Fruit fly (Drosophila melanogaster): ENCODE results near the gene U2af38.

Gene U2af38

dm6 chr2L:249048-249825 lies 45.2 kb downstream of the U2af38 start:
- TF ChIP-seq jim (GFP tag; optimal IDR thresholded peaks at IDR 0.05) (no peak), CG32264 (GFP tag; optimal IDR thresholded peaks at IDR 0.05) (no peak), br (GFP tag; optimal IDR thresholded peaks at IDR 0.05) (peak; percentile 52), sv (GFP tag; optimal IDR thresholded peaks at IDR 0.05) (no peak), GATAd (GFP tag; optimal IDR thresholded peaks at IDR 0.05) (no peak), HLH106 (tag; optimal IDR thresholded peaks at IDR 0.05) (no peak), dmrt93B (GFP tag; optimal IDR thresholded peaks at IDR 0.05) (no peak), Hr78 (GFP tag; optimal IDR thresholded peaks at IDR 0.05) (no peak), psq (GFP tag; optimal IDR thresholded peaks at IDR 0.05) (peak; percentile 55), rgr (GFP tag; optimal IDR thresholded peaks at IDR 0.05) (no peak), OdsH (GFP tag; optimal IDR thresholded peaks at IDR 0.05) (no peak), N (GFP tag; optimal IDR thresholded peaks at IDR 0.05) (no peak), Hnf4 (GFP tag; optimal IDR thresholded peaks at IDR 0.05) (peak; percentile 27), Jra (GFP tag; optimal IDR thresholded peaks at IDR 0.05) (peak; percentile 39), Dif (GFP tag; optimal IDR thresholded peaks at IDR 0.05; ENCODE audit: partially characterized antibody) (peak; percentile 90), sage (GFP tag; optimal IDR thresholded peaks at IDR 0.05) (no peak), fru (GFP tag; optimal IDR thresholded peaks at IDR 0.05) (peak; percentile 40), Dfd (GFP tag; optimal IDR thresholded peaks at IDR 0.05) (no peak), Mio (GFP tag; optimal IDR thresholded peaks at IDR 0.05) (no peak), dl (GFP tag; optimal IDR thresholded peaks at IDR 0.05; ENCODE audit: insufficient read depth in 1 of 2, partially characterized antibody in 2 of 2) (peak; percentile 63 to 83), ey (GFP tag; optimal IDR thresholded peaks at IDR 0.05) (peak; percentile 37), pan (optimal IDR thresholded peaks at IDR 0.05) (no peak), dsf (GFP tag; optimal IDR thresholded peaks at IDR 0.05; ENCODE audit: borderline replicate concordance) (no peak), Abd-B (GFP tag; optimal IDR thresholded peaks at IDR 0.05) (no peak), Hr83 (GFP tag; optimal IDR thresholded peaks at IDR 0.05; ENCODE audit: poor library complexity, severe bottlenecking) (no peak), Rel (GFP tag; optimal IDR thresholded peaks at IDR 0.05) (no peak), Rel (tag; optimal IDR thresholded peaks at IDR 0.05) (no peak), Vsx2 (GFP tag; optimal IDR thresholded peaks at IDR 0.05; ENCODE audit: partially characterized antibody) (no peak), Myc (optimal IDR thresholded peaks at IDR 0.05) (no peak), foxo (GFP tag; optimal IDR thresholded peaks at IDR 0.05) (peak in 1 of 2 experiments; percentile 49), woc (GFP tag; optimal IDR thresholded peaks at IDR 0.05) (peak; percentile 9), tai (GFP tag; optimal IDR thresholded peaks at IDR 0.05) (no peak), lola (GFP tag; optimal IDR thresholded peaks at IDR 0.05) (no peak)

- TF ChIP-seq HLH106 (tag; optimal IDR thresholded peaks at IDR 0.05) (no peak), dsf (GFP tag; optimal IDR thresholded peaks at IDR 0.05; ENCODE audit: borderline replicate concordance) (no peak), h (GFP tag; optimal IDR thresholded peaks at IDR 0.05) (no peak), Mio (GFP tag; optimal IDR thresholded peaks at IDR 0.05) (no peak), sv (GFP tag; optimal IDR thresholded peaks at IDR 0.05) (no peak), CG32264 (GFP tag; optimal IDR thresholded peaks at IDR 0.05) (no peak), OdsH (GFP tag; optimal IDR thresholded peaks at IDR 0.05) (no peak)
These were observed 45.9 kb downstream of the U2af38 start for dm6 chr2L:248592-248991.

DNA sequence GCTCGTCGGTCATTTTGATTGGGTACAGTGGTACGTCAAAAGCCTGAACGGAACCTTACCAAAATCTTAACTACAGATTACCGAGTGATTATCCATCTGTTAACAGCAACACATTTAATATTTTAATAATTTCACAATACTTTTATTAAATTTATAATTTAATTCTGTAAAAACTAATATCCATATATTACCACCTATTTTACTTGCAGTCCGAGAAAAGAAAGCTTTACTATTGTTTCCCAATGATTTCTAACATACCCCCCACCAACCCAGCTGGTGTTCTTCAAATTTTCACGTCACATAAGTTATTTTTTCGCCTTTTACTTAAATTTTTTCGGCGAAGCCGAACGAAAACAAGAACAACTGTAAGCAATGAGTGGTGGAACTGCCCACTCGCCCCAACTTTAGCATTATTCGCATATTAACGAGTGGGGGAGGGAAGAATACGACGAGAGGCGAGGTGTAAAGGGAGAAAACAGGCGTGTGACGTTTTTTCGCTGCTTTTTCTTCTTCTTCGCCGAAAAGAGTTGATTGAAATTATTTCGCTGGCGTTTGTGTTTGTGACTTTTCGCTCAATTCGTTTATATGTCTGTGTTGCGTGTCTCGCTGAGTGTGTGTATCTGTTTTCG lies 46.5 kb downstream of the U2af38 start:
- TF ChIP-seq Dif (GFP tag; optimal IDR thresholded peaks at IDR 0.05; ENCODE audit: partially characterized antibody) (peak; percentile 48), Sp1 (GFP tag; optimal IDR thresholded peaks at IDR 0.05) (peak; percentile 82), psq (GFP tag; optimal IDR thresholded peaks at IDR 0.05) (peak; percentile 76), sv (GFP tag; optimal IDR thresholded peaks at IDR 0.05) (no peak), HLH106 (tag; optimal IDR thresholded peaks at IDR 0.05) (peak; percentile 87), dmrt93B (GFP tag; optimal IDR thresholded peaks at IDR 0.05) (peak; percentile 76), CG9705 (GFP tag; optimal IDR thresholded peaks at IDR 0.05) (peak; percentile 29), Hr78 (GFP tag; optimal IDR thresholded peaks at IDR 0.05) (no peak), br (GFP tag; optimal IDR thresholded peaks at IDR 0.05) (peak; percentile 52), Rel (GFP tag; optimal IDR thresholded peaks at IDR 0.05) (no peak), Rel (tag; optimal IDR thresholded peaks at IDR 0.05) (peak; percentile 27), OdsH (GFP tag; optimal IDR thresholded peaks at IDR 0.05) (peak; percentile 83), CrebA (GFP tag; optimal IDR thresholded peaks at IDR 0.05; ENCODE audit: borderline replicate concordance) (no peak), rgr (GFP tag; optimal IDR thresholded peaks at IDR 0.05) (peak; percentile 70), Hr83 (GFP tag; optimal IDR thresholded peaks at IDR 0.05; ENCODE audit: poor library complexity, severe bottlenecking) (peak; percentile 40), ey (GFP tag; optimal IDR thresholded peaks at IDR 0.05) (peak; percentile 56), fru (GFP tag; optimal IDR thresholded peaks at IDR 0.05) (peak; percentile 68), dl (GFP tag; optimal IDR thresholded peaks at IDR 0.05; ENCODE audit: insufficient read depth in 1 of 2, partially characterized antibody in 2 of 2) (peak in 1 of 2 experiments; percentile 33), foxo (GFP tag; optimal IDR thresholded peaks at IDR 0.05) (peak in 1 of 2 experiments; percentile 86), Jra (GFP tag; optimal IDR thresholded peaks at IDR 0.05) (no peak), h (GFP tag; optimal IDR thresholded peaks at IDR 0.05) (no peak), GATAd (GFP tag; optimal IDR thresholded peaks at IDR 0.05) (no peak), sage (GFP tag; optimal IDR thresholded peaks at IDR 0.05) (peak; percentile 29)

Data from whole organism, wandering third instar larva.